Fruit fly (Drosophila melanogaster): ENCODE results near the gene Dhod.
A peak's percentile ranks its signal among the peaks of the same experiment; 100 is the strongest.

Dhod gene

DNA sequence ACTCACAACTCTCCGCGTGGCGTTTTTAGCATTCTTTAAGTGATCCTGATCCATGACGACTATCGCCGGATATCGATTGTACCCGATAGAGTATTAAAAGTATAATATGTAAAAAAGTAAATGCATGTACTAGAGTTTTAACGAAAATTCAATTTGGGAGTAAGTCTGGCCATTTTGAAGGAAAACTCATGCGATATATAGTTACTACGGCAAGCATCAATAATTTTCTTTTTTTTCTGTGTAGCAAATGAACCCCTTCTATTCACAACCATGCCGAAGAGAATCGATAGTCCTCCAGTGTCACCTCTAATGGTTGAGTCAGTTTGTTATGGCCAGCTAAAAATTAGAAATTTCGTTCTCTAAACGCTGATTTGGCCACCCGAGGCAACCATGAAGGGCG lies at the start of gene Dhod, which contains the start of gene Sys1:
Gene Dhod (minus strand): TSS at position 186 of the 400 bp plus-strand sequence.
Gene Sys1 (plus strand): TSS at position 91 of the 400 bp plus-strand sequence.
- TF ChIP-seq CG6276 (GFP tag; optimal IDR thresholded peaks at IDR 0.05) (no peak), topi (GFP tag; optimal IDR thresholded peaks at IDR 0.05) (peak; percentile 79), CG8632 (GFP tag; optimal IDR thresholded peaks at IDR 0.05) (peak; percentile 45), esn (GFP tag; optimal IDR thresholded peaks at IDR 0.05) (peak; percentile 85), CG8119 (GFP tag; IDR thresholded peaks at IDR 0.05) (peak; percentile 53; the same call in 1 of the 3 replicates), Gug (GFP tag; IDR thresholded peaks at IDR 0.05) (peak; percentile 67), CG3919 (GFP tag; optimal IDR thresholded peaks at IDR 0.05) (peak; percentile 81), Met (GFP tag; optimal IDR thresholded peaks at IDR 0.05) (peak; percentile 79), vri (GFP tag; optimal IDR thresholded peaks at IDR 0.05) (peak; percentile 59), CG1621 (tag; optimal IDR thresholded peaks at IDR 0.05) (peak; percentile 29), ss (GFP tag; optimal IDR thresholded peaks at IDR 0.05) (peak in 1 of 2 experiments; percentile 15), fkh (GFP tag; optimal IDR thresholded peaks at IDR 0.05) (no peak), CG10669 (GFP tag; optimal IDR thresholded peaks at IDR 0.05) (peak; percentile 39), Ets21C (GFP tag; optimal IDR thresholded peaks at IDR 0.05) (peak; percentile 79), svp (GFP tag) (peak; percentile 94), acj6 (GFP tag; optimal IDR thresholded peaks at IDR 0.05) (peak; percentile 77), CG6792 (GFP tag; optimal IDR thresholded peaks at IDR 0.05) (peak; percentile 65), net (GFP tag; optimal IDR thresholded peaks at IDR 0.05) (peak; percentile 61), Eip93F (GFP tag; optimal IDR thresholded peaks at IDR 0.05) (no peak), CG8319 (GFP tag; optimal IDR thresholded peaks at IDR 0.05) (peak; percentile 74), Hr39 (GFP tag; optimal IDR thresholded peaks at IDR 0.05) (peak; percentile 86), Eip78C (GFP tag) (peak; percentile 89), dsx (GFP tag; optimal IDR thresholded peaks at IDR 0.05; ENCODE audit: poor library complexity, severe bottlenecking) (peak; percentile 25), Smox (GFP tag; optimal IDR thresholded peaks at IDR 0.05) (peak; percentile 81), CG3032 (tag; optimal IDR thresholded peaks at IDR 0.05) (peak; percentile 53), CG10631 (GFP tag; optimal IDR thresholded peaks at IDR 0.05) (peak; percentile 81), Lpt (GFP tag; optimal IDR thresholded peaks at IDR 0.05) (peak; percentile 44), Hr38 (GFP tag; optimal IDR thresholded peaks at IDR 0.05) (peak; percentile 77), spab (GFP tag; optimal IDR thresholded peaks at IDR 0.05) (no peak), pdm3 (GFP tag; optimal IDR thresholded peaks at IDR 0.05) (peak; percentile 85), CG6163 (GFP tag; IDR thresholded peaks at IDR 0.05) (peak; percentile 69; the same call in 2 of the 3 replicates), CG9139 (GFP tag; optimal IDR thresholded peaks at IDR 0.05) (no peak), CG11762 (GFP tag; optimal IDR thresholded peaks at IDR 0.05; ENCODE audit: insufficient read depth) (peak; percentile 37), Sox15 (GFP tag; optimal IDR thresholded peaks at IDR 0.05) (peak; percentile 65), dac (GFP tag; optimal IDR thresholded peaks at IDR 0.05) (peak; percentile 20), cyc (GFP tag; optimal IDR thresholded peaks at IDR 0.05) (peak; percentile 82), Sox14 (GFP tag; optimal IDR thresholded peaks at IDR 0.05) (peak; percentile 85), Ets96B (tag; optimal IDR thresholded peaks at IDR 0.05) (peak; percentile 54), OdsH (GFP tag; optimal IDR thresholded peaks at IDR 0.05) (peak; percentile 82), fd85E (GFP tag; optimal IDR thresholded peaks at IDR 0.05) (no peak), CG6854 (GFP tag; optimal IDR thresholded peaks at IDR 0.05) (no peak), CG16779 (tag; optimal IDR thresholded peaks at IDR 0.05) (no peak), fd59A (GFP tag; optimal IDR thresholded peaks at IDR 0.05) (no peak), CG15336 (GFP tag; IDR thresholded peaks at IDR 0.05) (peak; percentile 64), CG6808 (GFP tag; optimal IDR thresholded peaks at IDR 0.05) (peak; percentile 15), salr (GFP tag; optimal IDR thresholded peaks at IDR 0.05) (peak in 1 of 2 experiments; percentile 45), CG32006 (GFP tag; optimal IDR thresholded peaks at IDR 0.05) (peak; percentile 70), achi (GFP tag; optimal IDR thresholded peaks at IDR 0.05) (peak; percentile 73), CG31627 (GFP tag; optimal IDR thresholded peaks at IDR 0.05) (peak; percentile 84), eg (GFP tag; IDR thresholded peaks at IDR 0.05) (peak; percentile 73; the same call in 2 of the 3 replicates), Hr4 (GFP tag; optimal IDR thresholded peaks at IDR 0.05) (peak; percentile 84), lz (GFP tag; optimal IDR thresholded peaks at IDR 0.05) (peak; percentile 81)

Data from whole organism, prepupa.